Worm (Caenorhabditis elegans) whole organism, young adult: ENCODE measurements around the gene cec-3.
A peak's percentile ranks its signal among the peaks of the same experiment; 100 is the strongest.

Experiments
- B0019.2 ChIP-seq: fragments of 200-800 bp; sonication (Bioruptor generic); conservative IDR thresholded peaks from 2 replicates; pipeline ENCODE4 v1.3.6; 2022; ENCODE audit warnings: missing genetic modification reagents, missing genetic modification characterization, missing compliant biosample characterization
- B0035.1 ChIP-seq: sonication (generic microtip); optimal IDR thresholded peaks from 2 replicates; lab custom pipeline; 2016; ENCODE audit warnings: missing genetic modification characterization, mild to moderate bottlenecking, missing compliant biosample characterization, missing genotype, missing genetic modification reagents
- B0261.1 ChIP-seq: sonication (generic microtip); optimal IDR thresholded peaks from 2 replicates; lab custom pipeline; 2016; ENCODE audit warnings: mild to moderate bottlenecking, missing genetic modification characterization, moderate library complexity, missing compliant biosample characterization
- B0336.3 ChIP-seq: fragments of 200-800 bp; sonication (Bioruptor generic); IDR thresholded peaks from 2 replicates; pipeline ENCODE4 v1.3.6; 2022; ENCODE audit warnings: missing genetic modification characterization, missing compliant biosample characterization
- C06A6.2 ChIP-seq: fragments of 200-800 bp; sonication (Bioruptor generic); conservative IDR thresholded peaks from 2 replicates; pipeline ENCODE4 v1.3.6; 2022; ENCODE audit warnings: missing genetic modification characterization, missing compliant biosample characterization
- D2030.7 ChIP-seq: fragments of 200-800 bp; sonication (Bioruptor generic); IDR thresholded peaks from 2 replicates; pipeline ENCODE4 v1.3.6; 2022; ENCODE audit warnings: missing genetic modification reagents, missing genetic modification characterization, missing compliant biosample characterization
- F22D6.2 ChIP-seq: sonication (generic microtip); optimal IDR thresholded peaks from 2 replicates; lab custom pipeline; 2016; ENCODE audit warnings: mild to moderate bottlenecking, missing genetic modification characterization, missing compliant biosample characterization
- F23B12.7 ChIP-seq: sonication (generic microtip); optimal IDR thresholded peaks from 2 replicates; lab custom pipeline; 2017; ENCODE audit warnings: missing genetic modification characterization, mild to moderate bottlenecking, missing compliant biosample characterization, antibody characterized with exemption, moderate library complexity; ENCODE audit not compliant: insufficient read depth
- F33H1.4 ChIP-seq: fragments of 200-800 bp; sonication (Bioruptor generic); IDR thresholded peaks from 2 replicates; pipeline ENCODE4 v1.3.6; 2022; ENCODE audit warnings: missing genetic modification reagents, missing genetic modification characterization, missing compliant biosample characterization
- Y53G8AR.9 ChIP-seq: fragments of 200-800 bp; sonication (Bioruptor generic); conservative IDR thresholded peaks from 2 replicates; pipeline ENCODE4 v1.3.6; 2022; ENCODE audit warnings: missing genetic modification reagents, missing genetic modification characterization, missing compliant biosample characterization
- Y67H2A.10 ChIP-seq: fragments of 200-800 bp; sonication (Bioruptor generic); conservative IDR thresholded peaks from 2 replicates; pipeline ENCODE4 v1.3.6; 2022; ENCODE audit warnings: missing genetic modification reagents, missing genetic modification characterization, missing compliant biosample characterization
- Y79H2A.3 ChIP-seq: fragments of 200-800 bp; sonication (Bioruptor generic); conservative IDR thresholded peaks from 2 replicates; pipeline ENCODE4 v1.3.6; 2022; ENCODE audit warnings: missing genetic modification reagents, missing genetic modification characterization, missing compliant biosample characterization
- aptf-3 ChIP-seq: fragments of 200-800 bp; sonication (Bioruptor generic); IDR thresholded peaks from 2 replicates; pipeline ENCODE4 v1.3.6; 2022; ENCODE audit warnings: missing genetic modification characterization, missing compliant biosample characterization
- bed-1 ChIP-seq: fragments of 200-800 bp; sonication (Bioruptor generic); IDR thresholded peaks from 2 replicates; pipeline ENCODE4 v1.3.6; 2022; ENCODE audit warnings: missing genetic modification reagents, missing genetic modification characterization, missing compliant biosample characterization
- bed-2 ChIP-seq: fragments of 200-800 bp; sonication (Bioruptor generic); IDR thresholded peaks from 2 replicates; pipeline ENCODE4 v1.3.6; 2022; ENCODE audit warnings: missing genetic modification reagents, missing genetic modification characterization, missing compliant biosample characterization
- cebp-1 ChIP-seq, 2 experiments: fragments of 200-800 bp in 1 of 2; sonication (Bioruptor generic) in 1 of 2; sonication (generic microtip) in 1 of 2; IDR thresholded peaks in 1 of 2; optimal IDR thresholded peaks in 1 of 2; 2 replicates each; pipeline versions ENCODE4 v1.3.6 to Lab custom; 2017 to 2022; ENCODE audit warnings: missing compliant biosample characterization in 2 of 2, missing genetic modification characterization in 2 of 2, mild to moderate bottlenecking in 1 of 2, missing genetic modification reagents in 1 of 2, moderate library complexity in 1 of 2
- ceh-27 ChIP-seq: fragments of 200-800 bp; sonication (Bioruptor generic); optimal IDR thresholded peaks from 2 replicates; lab custom pipeline; 2018; ENCODE audit warnings: mild to moderate bottlenecking, missing genetic modification characterization, moderate library complexity, missing compliant biosample characterization
- ceh-40 ChIP-seq: fragments of 200-800 bp; sonication (Bioruptor generic); IDR thresholded peaks from 2 replicates; pipeline ENCODE4 v1.3.6; 2022; ENCODE audit warnings: missing genetic modification characterization, missing compliant biosample characterization
- dpl-1 ChIP-seq: fragments of 150-350 bp; optimal IDR thresholded peaks from 2 replicates; lab custom pipeline; 2014; ENCODE audit warnings: missing biosample characterization, missing genetic modification reagents, missing genetic modification characterization
- efl-1 ChIP-seq: fragments of 150-350 bp; optimal IDR thresholded peaks from 2 replicates; lab custom pipeline; 2014; ENCODE audit warnings: missing biosample characterization, missing genetic modification reagents, missing genetic modification characterization
- egl-18 ChIP-seq: fragments of 200-800 bp; sonication (Bioruptor generic); IDR thresholded peaks from 2 replicates; pipeline ENCODE4 v1.3.6; 2022; ENCODE audit warnings: missing genetic modification reagents, missing genetic modification characterization, missing compliant biosample characterization
- egl-44 ChIP-seq: fragments of 200-800 bp; sonication (Bioruptor generic); IDR thresholded peaks from 2 replicates; pipeline ENCODE4 v1.3.6; 2022; ENCODE audit warnings: missing genetic modification reagents, missing genetic modification characterization, missing compliant biosample characterization
- ekl-4 ChIP-seq: fragments of 200-800 bp; sonication (Bioruptor generic); IDR thresholded peaks from 2 replicates; pipeline ENCODE4 v1.3.6; 2022; ENCODE audit warnings: missing genetic modification reagents, missing genetic modification characterization, missing compliant biosample characterization
- hlh-12 ChIP-seq: sonication (generic microtip); optimal IDR thresholded peaks from 2 replicates; lab custom pipeline; 2016; ENCODE audit warnings: missing genetic modification characterization, missing compliant biosample characterization
- hlh-26 ChIP-seq: fragments of 200-800 bp; sonication (Bioruptor generic); conservative IDR thresholded peaks from 2 replicates; pipeline ENCODE4 v1.3.6; 2022; ENCODE audit warnings: missing genetic modification reagents, missing genetic modification characterization, missing compliant biosample characterization
- hmg-1.2 ChIP-seq: fragments of 200-800 bp; sonication (Bioruptor generic); IDR thresholded peaks from 2 replicates; pipeline ENCODE4 v1.3.6; 2022; ENCODE audit warnings: missing genetic modification reagents, missing genetic modification characterization, missing compliant biosample characterization
- hrde-1 ChIP-seq: sonication (generic microtip); optimal IDR thresholded peaks from 2 replicates; lab custom pipeline; 2016; ENCODE audit warnings: missing genetic modification characterization, mild to moderate bottlenecking, missing compliant biosample characterization, moderate library complexity, missing genotype, missing genetic modification reagents, borderline replicate concordance
- let-526 ChIP-seq: fragments of 200-800 bp; sonication (Bioruptor generic); IDR thresholded peaks from 2 replicates; pipeline ENCODE4 v1.3.6; 2022; ENCODE audit warnings: missing genetic modification reagents, missing genetic modification characterization, missing compliant biosample characterization
- lin-35 ChIP-seq, 3 experiments: fragments of 150-350 bp in 2 of 3; sonication (generic microtip) in 1 of 3; optimal IDR thresholded peaks; 2 replicates each; lab custom pipeline; 2014 to 2018; ENCODE audit warnings: missing biosample characterization in 3 of 3, missing genetic modification characterization in 3 of 3, missing genetic modification reagents in 3 of 3
- lin-40 ChIP-seq: sonication (generic microtip); optimal IDR thresholded peaks from 2 replicates; lab custom pipeline; 2016; ENCODE audit warnings: missing genetic modification characterization, mild to moderate bottlenecking, missing compliant biosample characterization, missing genotype, missing genetic modification reagents
- lsl-1 ChIP-seq: fragments of 200-800 bp; sonication (Bioruptor generic); optimal IDR thresholded peaks from 2 replicates; lab custom pipeline; 2018; ENCODE audit warnings: mild to moderate bottlenecking, missing genetic modification characterization, moderate library complexity, missing compliant biosample characterization
- madf-10 ChIP-seq: sonication (generic microtip); optimal IDR thresholded peaks from 2 replicates; lab custom pipeline; 2016; ENCODE audit warnings: mild to moderate bottlenecking, missing genetic modification characterization, missing compliant biosample characterization
- madf-3 ChIP-seq: fragments of 200-800 bp; sonication (Bioruptor generic); IDR thresholded peaks from 2 replicates; pipeline ENCODE4 v1.3.6; 2022; ENCODE audit warnings: missing genetic modification reagents, missing genetic modification characterization, missing compliant biosample characterization
- nfya-1 ChIP-seq: sonication (generic microtip); optimal IDR thresholded peaks from 2 replicates; lab custom pipeline; 2017; ENCODE audit warnings: antibody characterized with exemption, missing compliant biosample characterization, missing genetic modification characterization, borderline replicate concordance; ENCODE audit not compliant: insufficient read depth
- nfya-2 ChIP-seq: fragments of 200-800 bp; sonication (Bioruptor generic); IDR thresholded peaks from 2 replicates; pipeline ENCODE4 v1.3.6; 2022; ENCODE audit warnings: missing genetic modification reagents, missing genetic modification characterization, missing compliant biosample characterization
- pbrm-1 ChIP-seq: fragments of 200-800 bp; sonication (Bioruptor generic); IDR thresholded peaks from 2 replicates; pipeline ENCODE4 v1.3.6; 2022; ENCODE audit warnings: missing genetic modification reagents, missing genetic modification characterization, missing compliant biosample characterization
- pha-4 ChIP-seq: fragments of 150-350 bp; sonication (generic microtip); optimal IDR thresholded peaks from 2 replicates; lab custom pipeline; 2014; ENCODE audit warnings: missing biosample characterization, missing genetic modification reagents, missing genetic modification characterization
- rcor-1 ChIP-seq: fragments of 200-800 bp; sonication (Bioruptor generic); IDR thresholded peaks from 2 replicates; pipeline ENCODE4 v1.3.6; 2022; ENCODE audit warnings: missing genetic modification reagents, missing genetic modification characterization, missing compliant biosample characterization
- rpc-1 ChIP-seq, 2 experiments: fragments of 150-350 bp in 1 of 2; sonication (generic microtip) in 1 of 2; optimal IDR thresholded peaks; 2 replicates each; lab custom pipeline; 2014 to 2018; ENCODE audit warnings: missing biosample characterization in 1 of 2, missing genetic modification characterization in 1 of 2, missing genetic modification reagents in 1 of 2, missing genotype in 1 of 2
- snpc-1.1 ChIP-seq: sonication (generic microtip); optimal IDR thresholded peaks from 2 replicates; lab custom pipeline; 2017; ENCODE audit warnings: missing genetic modification characterization, mild to moderate bottlenecking, missing compliant biosample characterization, antibody characterized with exemption, moderate library complexity, missing genotype, missing genetic modification reagents; ENCODE audit not compliant: insufficient read depth
- snpc-1.3 ChIP-seq: sonication (generic microtip); optimal IDR thresholded peaks from 2 replicates; lab custom pipeline; 2017; ENCODE audit warnings: missing genetic modification characterization, mild to moderate bottlenecking, missing compliant biosample characterization, antibody characterized with exemption, moderate library complexity, missing genotype, missing genetic modification reagents; ENCODE audit not compliant: insufficient read depth
- snpc-4 ChIP-seq, 5 experiments: fragments of 150-350 bp in 1 of 5; sonication (generic microtip) in 4 of 5; optimal IDR thresholded peaks; 2 replicates each; lab custom pipeline; 2014 to 2018; ENCODE audit warnings: missing genetic modification characterization in 5 of 5, missing biosample characterization in 3 of 5, antibody characterized with exemption in 2 of 5, mild to moderate bottlenecking in 2 of 5, missing compliant biosample characterization in 2 of 5, missing genotype in 2 of 5, moderate library complexity in 2 of 5, missing genetic modification reagents in 1 of 5
- sptf-2 ChIP-seq: fragments of 200-800 bp; sonication (Bioruptor generic); optimal IDR thresholded peaks from 2 replicates; lab custom pipeline; 2018; ENCODE audit warnings: mild to moderate bottlenecking, missing genetic modification characterization, missing compliant biosample characterization
- ztf-18 ChIP-seq: sonication (generic microtip); optimal IDR thresholded peaks from 2 replicates; lab custom pipeline; 2016; ENCODE audit warnings: missing genotype, mild to moderate bottlenecking, missing genetic modification characterization, missing compliant biosample characterization
- ztf-25 ChIP-seq: fragments of 200-800 bp; sonication (Bioruptor generic); IDR thresholded peaks from 2 replicates; pipeline ENCODE4 v1.3.6; 2022; ENCODE audit warnings: missing genetic modification reagents, missing genetic modification characterization, missing compliant biosample characterization
- ztf-26 ChIP-seq: sonication (generic microtip); optimal IDR thresholded peaks from 2 replicates; lab custom pipeline; 2017; ENCODE audit warnings: missing genetic modification characterization, missing compliant biosample characterization

cec-3 gene

ce11 chrII:7880373-7880862 lies 23.0 kb upstream of the cec-3 start, which contains the start of gene perm-1:
perm-1 (plus strand) TSS chrII:7880812.
- TF ChIP-seq snpc-4 (GFP tag; optimal IDR thresholded peaks at IDR 0.05; lab: Kevin White, UChicago) (peak; percentile 64), snpc-4 (tag; optimal IDR thresholded peaks at IDR 0.05; lab: Kevin White, UChicago) (peak in 2 of 4 experiments; percentile 57 to 60), snpc-1.3 (tag; lab: Kevin White, UChicago) (peak; percentile 82), Y53G8AR.9 (GFP tag; lab: Robert Waterston, UW) (peak; percentile 50; the same call in 1 of the 2 replicates), F23B12.7 (tag; lab: Kevin White, UChicago) (peak; percentile 37), bed-1 (no peak), hmg-1.2 (GFP tag; lab: Robert Waterston, UW) (peak; percentile 71; the same call in 1 of the 2 replicates), lin-35 (GFP tag; optimal IDR thresholded peaks at IDR 0.05; lab: Kevin White, UChicago) (peak in 1 of 3 experiments; percentile 61), C06A6.2 (no peak), F33H1.4 (GFP tag; lab: Robert Waterston, UW) (peak; percentile 98), dpl-1 (GFP tag; lab: Kevin White, UChicago) (peak; percentile 87), aptf-3 (GFP tag; lab: Robert Waterston, UW) (no peak), Y67H2A.10 (no peak), ztf-25 (GFP tag; lab: Robert Waterston, UW) (no peak), madf-10 (no peak), F22D6.2 (tag; lab: Kevin White, UChicago) (no peak), ceh-27 (GFP tag; lab: Kevin White, UChicago) (no peak), efl-1 (peak; percentile 96), lin-40 (tag; lab: Kevin White, UChicago) (no peak), bed-2 (no peak), egl-18 (GFP tag; lab: Robert Waterston, UW) (no peak), B0019.2 (GFP tag; lab: Robert Waterston, UW) (peak; percentile 84), pha-4 (no peak), Y79H2A.3 (GFP tag; lab: Robert Waterston, UW) (no peak), nfya-1 (tag; lab: Kevin White, UChicago) (no peak), ceh-40 (GFP tag; lab: Robert Waterston, UW) (no peak), madf-3 (peak; percentile 91), rpc-1 (optimal IDR thresholded peaks at IDR 0.05; lab: Kevin White, UChicago) (no peak), rpc-1 (tag; optimal IDR thresholded peaks at IDR 0.05; lab: Kevin White, UChicago) (no peak), lsl-1 (GFP tag; lab: Kevin White, UChicago) (peak; percentile 98), sptf-2 (GFP tag; lab: Kevin White, UChicago) (no peak), pbrm-1 (GFP tag; lab: Robert Waterston, UW) (peak; percentile 57), cebp-1 (GFP tag; IDR thresholded peaks at IDR 0.05; lab: Robert Waterston, UW) (no peak), cebp-1 (tag; optimal IDR thresholded peaks at IDR 0.05; lab: Kevin White, UChicago) (no peak), B0261.1 (tag; lab: Kevin White, UChicago) (no peak), snpc-1.1 (tag; lab: Kevin White, UChicago) (peak; percentile 73), ztf-26 (tag; lab: Kevin White, UChicago) (no peak), egl-44 (GFP tag; lab: Robert Waterston, UW) (no peak), rcor-1 (peak; percentile 90), B0035.1 (no peak), hlh-26 (no peak), ztf-18 (tag; lab: Kevin White, UChicago) (peak; percentile 44), B0336.3 (GFP tag; lab: Robert Waterston, UW) (peak; percentile 75), D2030.7 (GFP tag; lab: Robert Waterston, UW) (peak; percentile 96), ekl-4 (peak; percentile 81), hrde-1 (tag; lab: Kevin White, UChicago) (peak; percentile 47), hlh-12 (tag; lab: Kevin White, UChicago) (no peak), nfya-2 (GFP tag; lab: Robert Waterston, UW) (no peak), let-526 (GFP tag; lab: Robert Waterston, UW) (no peak)
